Fruit fly (Drosophila melanogaster) whole organism, prepupa: Measurements from ENCODE around the gene mtm.
A peak's percentile ranks its signal among the peaks of the same experiment; 100 is the strongest.

Experiments used
- CG11294 ChIP-seq: fragments of 200-800 bp; sonication (Bioruptor generic); IDR thresholded peaks from 2 replicates; pipeline ENCODE4 v1.3.6; 2022; ENCODE audit warnings: missing biosample characterization, missing genetic modification characterization
- CG11762 ChIP-seq: fragments of 200-800 bp; sonication (Bioruptor generic); optimal IDR thresholded peaks from 3 replicates; lab custom pipeline; 2016; ENCODE audit warnings: missing biosample characterization, missing genetic modification characterization; ENCODE audit not compliant: insufficient read depth
- CG11902 ChIP-seq: fragments of 200-800 bp; sonication (Bioruptor generic); optimal IDR thresholded peaks from 3 replicates; lab custom pipeline; 2016; ENCODE audit warnings: missing biosample characterization, missing genetic modification characterization
- CG15336 ChIP-seq: fragments of 200-800 bp; sonication (Bioruptor generic); IDR thresholded peaks from 2 replicates; pipeline ENCODE4 v1.3.6; 2022; ENCODE audit warnings: missing biosample characterization, missing genetic modification characterization
- CG16779 ChIP-seq: fragments of 200-800 bp; sonication (Bioruptor generic); optimal IDR thresholded peaks from 3 replicates; lab custom pipeline; 2017; ENCODE audit warnings: missing biosample characterization, mild to moderate bottlenecking, missing genetic modification characterization
- CG31627 ChIP-seq: fragments of 200-800 bp; sonication (Bioruptor generic); optimal IDR thresholded peaks from 3 replicates; lab custom pipeline; 2016; ENCODE audit warnings: missing biosample characterization, missing genetic modification characterization
- CG32006 ChIP-seq: fragments of 200-800 bp; sonication (Bioruptor generic); optimal IDR thresholded peaks from 3 replicates; lab custom pipeline; 2017; ENCODE audit warnings: missing biosample characterization, mild to moderate bottlenecking, missing genetic modification characterization
- CG34406 ChIP-seq: fragments of 200-800 bp; sonication (Bioruptor generic); optimal IDR thresholded peaks from 3 replicates; lab custom pipeline; 2016; ENCODE audit warnings: missing biosample characterization, missing genetic modification characterization
- CG3919 ChIP-seq: fragments of 200-800 bp; sonication (Bioruptor generic); optimal IDR thresholded peaks from 3 replicates; lab custom pipeline; 2016; ENCODE audit warnings: missing biosample characterization, missing genetic modification characterization
- CG4318 ChIP-seq: fragments of 200-800 bp; sonication (Bioruptor generic); optimal IDR thresholded peaks from 3 replicates; lab custom pipeline; 2017; ENCODE audit warnings: missing biosample characterization, mild to moderate bottlenecking, missing genetic modification characterization
- CG6163 ChIP-seq: fragments of 200-800 bp; sonication (Bioruptor generic); IDR thresholded peaks from 3 replicates; pipeline ENCODE4 v1.3.6; 2022; ENCODE audit warnings: missing biosample characterization, missing genetic modification characterization
- CG6854 ChIP-seq: fragments of 200-800 bp; sonication (Bioruptor generic); optimal IDR thresholded peaks from 2 replicates; lab custom pipeline; 2017; ENCODE audit warnings: missing biosample characterization, mild to moderate bottlenecking, missing genetic modification characterization
- CG7368 ChIP-seq: fragments of 200-800 bp; sonication (Bioruptor generic); optimal IDR thresholded peaks from 3 replicates; lab custom pipeline; 2016; ENCODE audit warnings: missing biosample characterization, missing genetic modification characterization
- CG8119 ChIP-seq: fragments of 200-800 bp; sonication (Bioruptor generic); IDR thresholded peaks from 3 replicates; pipeline ENCODE4 v1.3.6; 2022; ENCODE audit warnings: missing biosample characterization, missing genetic modification characterization
- CG8319 ChIP-seq: fragments of 200-800 bp; sonication (Bioruptor generic); optimal IDR thresholded peaks from 3 replicates; lab custom pipeline; 2016; ENCODE audit warnings: missing biosample characterization, missing genetic modification characterization
- CG8632 ChIP-seq: fragments of 200-800 bp; sonication (Bioruptor generic); optimal IDR thresholded peaks from 3 replicates; lab custom pipeline; 2016; ENCODE audit warnings: missing biosample characterization, missing genetic modification characterization
- CG9139 ChIP-seq: fragments of 200-800 bp; sonication (Bioruptor generic); optimal IDR thresholded peaks from 3 replicates; lab custom pipeline; 2017; ENCODE audit warnings: missing biosample characterization, mild to moderate bottlenecking, missing genetic modification characterization
- Eip78C ChIP-seq: fragments of 200-800 bp; sonication (Bioruptor generic); peaks from one replicate; lab custom pipeline; 2016; ENCODE audit warnings: missing biosample characterization, missing genetic modification characterization
- Eip93F ChIP-seq: fragments of 200-800 bp; sonication (Bioruptor generic); optimal IDR thresholded peaks from 2 replicates; lab custom pipeline; 2016; ENCODE audit warnings: missing biosample characterization, mild to moderate bottlenecking, missing genetic modification characterization
- Ets21C ChIP-seq: fragments of 200-800 bp; sonication (Bioruptor generic); optimal IDR thresholded peaks from 3 replicates; lab custom pipeline; 2016; ENCODE audit warnings: missing biosample characterization, missing genetic modification characterization
- Gug ChIP-seq: fragments of 200-800 bp; sonication (Bioruptor generic); IDR thresholded peaks from 2 replicates; pipeline ENCODE4 v1.3.6; 2022; ENCODE audit warnings: missing biosample characterization, missing genetic modification characterization
- Hr39 ChIP-seq: fragments of 200-800 bp; sonication (Bioruptor generic); optimal IDR thresholded peaks from 2 replicates; lab custom pipeline; 2016; ENCODE audit warnings: missing biosample characterization, missing genetic modification characterization
- Hr4 ChIP-seq: fragments of 200-800 bp; sonication (Bioruptor generic); optimal IDR thresholded peaks from 3 replicates; lab custom pipeline; 2016; ENCODE audit warnings: missing biosample characterization, missing genetic modification characterization
- Lpt ChIP-seq: fragments of 200-800 bp; sonication (Bioruptor generic); optimal IDR thresholded peaks from 3 replicates; lab custom pipeline; 2016; ENCODE audit warnings: missing biosample characterization, missing genetic modification characterization
- Sox102F ChIP-seq: fragments of 200-800 bp; sonication (Bioruptor generic); optimal IDR thresholded peaks from 2 replicates; lab custom pipeline; 2016; ENCODE audit warnings: missing biosample characterization, mild to moderate bottlenecking, missing genetic modification characterization
- Sox14 ChIP-seq: fragments of 200-800 bp; sonication (Bioruptor generic); optimal IDR thresholded peaks from 3 replicates; lab custom pipeline; 2016; ENCODE audit warnings: missing biosample characterization, missing genetic modification characterization
- achi ChIP-seq: fragments of 200-800 bp; sonication (Bioruptor generic); optimal IDR thresholded peaks from 3 replicates; lab custom pipeline; 2016; ENCODE audit warnings: missing biosample characterization, missing genetic modification characterization
- acj6 ChIP-seq: fragments of 200-800 bp; sonication (Bioruptor generic); optimal IDR thresholded peaks from 3 replicates; lab custom pipeline; 2016; ENCODE audit warnings: missing biosample characterization, missing genetic modification characterization
- cyc ChIP-seq: fragments of 200-800 bp; sonication (Bioruptor generic); optimal IDR thresholded peaks from 3 replicates; lab custom pipeline; 2016; ENCODE audit warnings: missing biosample characterization, missing genetic modification characterization
- dsx ChIP-seq: fragments of 200-800 bp; optimal IDR thresholded peaks from 3 replicates; lab custom pipeline; 2019; ENCODE audit warnings: missing biosample characterization, mild to moderate bottlenecking, missing genetic modification characterization, moderate library complexity; ENCODE audit not compliant: poor library complexity, severe bottlenecking
- eg ChIP-seq: fragments of 200-800 bp; sonication (Bioruptor generic); IDR thresholded peaks from 3 replicates; pipeline ENCODE4 v1.3.6; 2022; ENCODE audit warnings: missing biosample characterization, missing genetic modification characterization
- esn ChIP-seq: fragments of 200-800 bp; sonication (Bioruptor generic); optimal IDR thresholded peaks from 2 replicates; lab custom pipeline; 2016; ENCODE audit warnings: missing biosample characterization, mild to moderate bottlenecking, missing genetic modification characterization, moderate library complexity
- fkh ChIP-seq: fragments of 200-800 bp; sonication (Bioruptor generic); optimal IDR thresholded peaks from 3 replicates; lab custom pipeline; 2017; ENCODE audit warnings: missing biosample characterization, mild to moderate bottlenecking, missing genetic modification characterization, moderate library complexity
- lz ChIP-seq: fragments of 200-800 bp; sonication (Bioruptor generic); optimal IDR thresholded peaks from 3 replicates; lab custom pipeline; 2016; ENCODE audit warnings: missing biosample characterization, missing genetic modification characterization
- net ChIP-seq: fragments of 200-800 bp; sonication (Bioruptor generic); optimal IDR thresholded peaks from 3 replicates; lab custom pipeline; 2016; ENCODE audit warnings: missing biosample characterization, missing genetic modification characterization
- pdm3 ChIP-seq: fragments of 200-800 bp; sonication (Bioruptor generic); optimal IDR thresholded peaks from 3 replicates; lab custom pipeline; 2016; ENCODE audit warnings: missing biosample characterization, missing genetic modification characterization
- salr ChIP-seq, 2 experiments: fragments of 200-800 bp; sonication (Bioruptor generic); optimal IDR thresholded peaks; 3 replicates each; lab custom pipeline; 2016 to 2018; ENCODE audit warnings: missing biosample characterization in 2 of 2, missing genetic modification characterization in 2 of 2, mild to moderate bottlenecking in 1 of 2
- spab ChIP-seq: fragments of 200-800 bp; sonication (Bioruptor generic); optimal IDR thresholded peaks from 2 replicates; lab custom pipeline; 2017; ENCODE audit warnings: missing biosample characterization, mild to moderate bottlenecking, missing genetic modification characterization, missing genetic modification reagents
- ss ChIP-seq, 2 experiments: fragments of 200-800 bp; sonication (Bioruptor generic); optimal IDR thresholded peaks; 2 replicates in 1 of 2; 3 replicates in 1 of 2; lab custom pipeline; 2017 to 2018; ENCODE audit warnings: mild to moderate bottlenecking in 2 of 2, missing biosample characterization in 2 of 2, missing genetic modification characterization in 2 of 2, moderate library complexity in 1 of 2
- svp ChIP-seq: fragments of 200-800 bp; sonication (Bioruptor generic); peaks from one replicate; lab custom pipeline; 2016; ENCODE audit warnings: missing biosample characterization, missing genetic modification characterization
- topi ChIP-seq: fragments of 200-800 bp; sonication (Bioruptor generic); optimal IDR thresholded peaks from 3 replicates; lab custom pipeline; 2016; ENCODE audit warnings: missing biosample characterization, missing genetic modification characterization

The mtm gene

dm6 chr2L:6031838-6032237, 5.0 kb downstream of the mtm start (continued):
- no peak for TF ChIP-seq CG7368 (GFP tag; lab: Kevin White, UChicago)
- peak; percentile 27 for TF ChIP-seq achi (GFP tag; lab: Kevin White, UChicago)
- no peak for TF ChIP-seq CG6854
- no peak for TF ChIP-seq salr (GFP tag; optimal IDR thresholded peaks at IDR 0.05; lab: Kevin White, UChicago)
- TF ChIP-seq CG11762 (GFP tag; lab: Kevin White, UChicago), result no peak
- TF ChIP-seq net (GFP tag; lab: Kevin White, UChicago), result peak; percentile 41
- peak; percentile 8 for TF ChIP-seq CG11902
- no peak for TF ChIP-seq Sox102F (GFP tag; lab: Kevin White, UChicago)
- peak; percentile 36 for TF ChIP-seq Sox14
- TF ChIP-seq CG9139, result peak; percentile 9
- peak; percentile 12 for TF ChIP-seq CG8632 (GFP tag; lab: Kevin White, UChicago)
- TF ChIP-seq CG16779, result no peak
- TF ChIP-seq CG3919 (GFP tag; lab: Kevin White, UChicago), result no peak
- peak; percentile 19 for TF ChIP-seq CG34406 (GFP tag; lab: Kevin White, UChicago)
- TF ChIP-seq pdm3 (GFP tag; lab: Kevin White, UChicago), result peak; percentile 36
- no peak for TF ChIP-seq fkh (GFP tag; lab: Kevin White, UChicago)
- TF ChIP-seq Eip93F (GFP tag; lab: Kevin White, UChicago), result no peak
- no peak for TF ChIP-seq dsx (GFP tag; lab: Kevin White, UChicago)
- TF ChIP-seq lz (GFP tag; lab: Kevin White, UChicago), result peak; percentile 40
- TF ChIP-seq Ets21C (GFP tag; lab: Kevin White, UChicago), result no peak

dm6 chr2L:6028712-6029111, 8.1 kb downstream of the mtm start:
- TF ChIP-seq CG31627 (GFP tag; lab: Kevin White, UChicago) (peak; percentile 7), Hr4 (GFP tag; lab: Kevin White, UChicago) (peak; percentile 34), svp (GFP tag; lab: Kevin White, UChicago) (peak; percentile 74), CG8119 (peak; percentile 44; the same call in 2 of the 3 replicates), pdm3 (GFP tag; lab: Kevin White, UChicago) (peak; percentile 2), achi (GFP tag; lab: Kevin White, UChicago) (peak; percentile 18), CG8319 (GFP tag; lab: Kevin White, UChicago) (no peak), Sox102F (GFP tag; lab: Kevin White, UChicago) (no peak), ss (GFP tag; optimal IDR thresholded peaks at IDR 0.05; lab: Kevin White, UChicago) (no peak), topi (GFP tag; lab: Kevin White, UChicago) (no peak), CG3919 (GFP tag; lab: Kevin White, UChicago) (peak; percentile 5), CG15336 (peak; percentile 44; the same call in 1 of the 2 replicates), CG4318 (GFP tag; lab: Kevin White, UChicago) (no peak), Eip78C (GFP tag; lab: Kevin White, UChicago) (peak; percentile 47), eg (GFP tag; lab: Robert Waterston, UW) (peak; percentile 39; the same call in 1 of the 3 replicates), CG32006 (GFP tag; lab: Kevin White, UChicago) (peak; percentile 37), Lpt (no peak), CG6163 (GFP tag; lab: Robert Waterston, UW) (peak; percentile 21; the same call in 1 of the 3 replicates), Gug (no peak), CG11294 (no peak), esn (GFP tag; lab: Kevin White, UChicago) (peak; percentile 1), cyc (GFP tag; lab: Kevin White, UChicago) (no peak), Hr39 (GFP tag; lab: Kevin White, UChicago) (peak; percentile 15), acj6 (GFP tag; lab: Kevin White, UChicago) (peak; percentile 24), spab (no peak)
